Fruit fly (Drosophila melanogaster) whole organism, embryonic: ENCODE measurements around the gene Acn.

Source experiments
- Asciz ChIP-seq: fragments of 200-800 bp; sonication (Bioruptor generic); optimal IDR thresholded peaks from 2 replicates; lab custom pipeline; 2017; ENCODE audit warnings: missing biosample characterization, mild to moderate bottlenecking, missing genetic modification characterization, missing genetic modification reagents
- Atf3 ChIP-seq: fragments of 200-800 bp; sonication (Bioruptor generic); optimal IDR thresholded peaks from 3 replicates; lab custom pipeline; 2016; ENCODE audit warnings: missing biosample characterization, missing genetic modification characterization
- Bgb ChIP-seq: fragments of 200-800 bp; sonication (Bioruptor generic); IDR thresholded peaks from 2 replicates; pipeline ENCODE4 v1.3.6; 2022; ENCODE audit warnings: missing biosample characterization, missing genetic modification characterization; ENCODE audit not compliant: partially characterized antibody
- CG10274 ChIP-seq: fragments of 200-800 bp; sonication (Bioruptor generic); optimal IDR thresholded peaks from 3 replicates; lab custom pipeline; 2017; ENCODE audit warnings: missing biosample characterization, mild to moderate bottlenecking, missing genetic modification characterization
- CG10431 ChIP-seq: fragments of 200-800 bp; sonication (Bioruptor generic); optimal IDR thresholded peaks from 3 replicates; lab custom pipeline; 2018; ENCODE audit warnings: missing biosample characterization, mild to moderate bottlenecking, missing genetic modification characterization
- CG10462 ChIP-seq: fragments of 200-800 bp; sonication (Bioruptor generic); optimal IDR thresholded peaks from 2 replicates; lab custom pipeline; 2016; ENCODE audit warnings: missing biosample characterization, missing genetic modification characterization
- CG11093 ChIP-seq: fragments of 200-800 bp; sonication (Bioruptor generic); IDR thresholded peaks from 3 replicates; pipeline ENCODE4 v1.3.6; 2022; ENCODE audit warnings: missing biosample characterization, missing genetic modification characterization
- CG13123 ChIP-seq: fragments of 200-800 bp; sonication (Bioruptor generic); optimal IDR thresholded peaks from 2 replicates; lab custom pipeline; 2016; ENCODE audit warnings: missing biosample characterization, missing genetic modification characterization
- CG13287 ChIP-seq: fragments of 200-800 bp; sonication (Bioruptor generic); IDR thresholded peaks from 2 replicates; pipeline ENCODE4 v1.3.6; 2022; ENCODE audit warnings: missing biosample characterization, missing genetic modification characterization; ENCODE audit not compliant: partially characterized antibody
- CG14441 ChIP-seq: fragments of 200-800 bp; sonication (Bioruptor generic); IDR thresholded peaks from 2 replicates; pipeline ENCODE4 v1.3.6; 2022; ENCODE audit warnings: missing biosample characterization, missing genetic modification characterization
- CG14710 ChIP-seq: fragments of 200-800 bp; sonication (Bioruptor generic); optimal IDR thresholded peaks from 3 replicates; lab custom pipeline; 2019; ENCODE audit warnings: missing biosample characterization, mild to moderate bottlenecking, missing genetic modification characterization, moderate library complexity
- CG1602 ChIP-seq: fragments of 200-800 bp; sonication (Bioruptor generic); optimal IDR thresholded peaks from 3 replicates; lab custom pipeline; 2016; ENCODE audit warnings: missing biosample characterization, missing genetic modification characterization
- CG17829 ChIP-seq: fragments of 200-800 bp; optimal IDR thresholded peaks from 2 replicates; lab custom pipeline; 2019; ENCODE audit warnings: missing biosample characterization, mild to moderate bottlenecking, missing genetic modification characterization, moderate library complexity
- CG18599 ChIP-seq: fragments of 200-800 bp; sonication (Bioruptor generic); optimal IDR thresholded peaks from 3 replicates; lab custom pipeline; 2017; ENCODE audit warnings: missing biosample characterization, missing genetic modification characterization, mild to moderate bottlenecking, moderate library complexity, missing genetic modification reagents
- CG30431 ChIP-seq: fragments of 200-800 bp; sonication (Bioruptor generic); optimal IDR thresholded peaks from 2 replicates; lab custom pipeline; 2017; ENCODE audit warnings: missing biosample characterization, missing genetic modification characterization
- CG34224 ChIP-seq: fragments of 200-800 bp; sonication (Bioruptor generic); IDR thresholded peaks from 3 replicates; pipeline ENCODE4 v1.3.6; 2022; ENCODE audit warnings: missing biosample characterization, missing genetic modification characterization; ENCODE audit not compliant: partially characterized antibody
- CG4404 ChIP-seq: fragments of 200-800 bp; sonication (Bioruptor generic); IDR thresholded peaks from 2 replicates; pipeline ENCODE4 v1.3.6; 2022; ENCODE audit warnings: missing biosample characterization, missing genetic modification characterization
- CG4820 ChIP-seq: fragments of 200-800 bp; sonication (Bioruptor generic); optimal IDR thresholded peaks from 3 replicates; lab custom pipeline; 2016; ENCODE audit warnings: missing biosample characterization, missing genetic modification characterization
- CG6254 ChIP-seq: fragments of 200-800 bp; sonication (Bioruptor generic); optimal IDR thresholded peaks from 3 replicates; lab custom pipeline; 2017; ENCODE audit warnings: mild to moderate bottlenecking, missing biosample characterization, missing genetic modification reagents, missing genetic modification characterization
- CG6689 ChIP-seq: fragments of 200-800 bp; sonication (Bioruptor generic); IDR thresholded peaks from 2 replicates; pipeline ENCODE4 v1.3.6; 2022; ENCODE audit warnings: missing biosample characterization, missing genetic modification characterization
- CG7372 ChIP-seq: fragments of 200-800 bp; sonication (Bioruptor generic); IDR thresholded peaks from 2 replicates; pipeline ENCODE4 v1.3.6; 2022; ENCODE audit warnings: missing biosample characterization, missing genetic modification characterization
- CG8388 ChIP-seq: fragments of 200-800 bp; sonication (Bioruptor generic); optimal IDR thresholded peaks from 2 replicates; lab custom pipeline; 2019; ENCODE audit warnings: missing biosample characterization, mild to moderate bottlenecking, missing genetic modification characterization, moderate library complexity
- D19B ChIP-seq: fragments of 200-800 bp; sonication (Bioruptor generic); optimal IDR thresholded peaks from 2 replicates; lab custom pipeline; 2017; ENCODE audit warnings: missing biosample characterization, mild to moderate bottlenecking, missing genetic modification characterization
- Dbx ChIP-seq: fragments of 200-800 bp; sonication (Bioruptor generic); IDR thresholded peaks from 3 replicates; pipeline ENCODE4 v1.3.6; 2022; ENCODE audit warnings: missing biosample characterization, missing genetic modification characterization
- E2f2 ChIP-seq: fragments of 200-800 bp; sonication (Bioruptor generic); IDR thresholded peaks from 2 replicates; pipeline ENCODE4 v1.3.6; 2022; ENCODE audit warnings: missing biosample characterization, missing genetic modification characterization
- Ets97D ChIP-seq: fragments of 200-800 bp; sonication (Bioruptor generic); optimal IDR thresholded peaks from 3 replicates; lab custom pipeline; 2016; ENCODE audit warnings: missing biosample characterization, missing genetic modification characterization
- Fer3 ChIP-seq: fragments of 200-800 bp; sonication (Bioruptor generic); optimal IDR thresholded peaks from 2 replicates; lab custom pipeline; 2018; ENCODE audit warnings: missing biosample characterization, mild to moderate bottlenecking, missing genetic modification characterization, moderate library complexity
- Hand ChIP-seq: fragments of 200-800 bp; sonication (Bioruptor generic); optimal IDR thresholded peaks from 2 replicates; lab custom pipeline; 2017; ENCODE audit warnings: mild to moderate bottlenecking, missing biosample characterization, missing genetic modification reagents, missing genetic modification characterization
- Hr51 ChIP-seq, 2 experiments: fragments of 200-800 bp; sonication (Bioruptor generic); optimal IDR thresholded peaks; 2 replicates in 1 of 2; 3 replicates in 1 of 2; lab custom pipeline; 2016 to 2018; ENCODE audit warnings: missing biosample characterization in 2 of 2, missing genetic modification characterization in 2 of 2, mild to moderate bottlenecking in 1 of 2, moderate library complexity in 1 of 2
- MBD-R2 ChIP-seq: fragments of 200-800 bp; sonication (Bioruptor generic); IDR thresholded peaks from 2 replicates; pipeline ENCODE4 v1.3.6; 2022; ENCODE audit warnings: missing biosample characterization, missing genetic modification characterization
- MTF-1 ChIP-seq: fragments of 200-800 bp; sonication (Bioruptor generic); optimal IDR thresholded peaks from 2 replicates; lab custom pipeline; 2018; ENCODE audit warnings: missing biosample characterization, mild to moderate bottlenecking, missing genetic modification characterization, borderline replicate concordance
- Mrtf ChIP-seq: fragments of 200-800 bp; sonication (Bioruptor generic); IDR thresholded peaks from 3 replicates; pipeline ENCODE4 v1.3.6; 2022; ENCODE audit warnings: missing biosample characterization, missing genetic modification characterization
- Oaz ChIP-seq: fragments of 200-800 bp; sonication (Bioruptor generic); IDR thresholded peaks from 2 replicates; pipeline ENCODE4 v1.3.6; 2022; ENCODE audit warnings: missing biosample characterization, missing genetic modification characterization
- Optix ChIP-seq: fragments of 200-800 bp; sonication (Bioruptor generic); IDR thresholded peaks from 3 replicates; pipeline ENCODE4 v1.3.6; 2022; ENCODE audit warnings: missing biosample characterization, missing genetic modification characterization
- aop ChIP-seq: fragments of 200-800 bp; sonication (Bioruptor generic); IDR thresholded peaks from 2 replicates; pipeline ENCODE4 v1.3.6; 2022; ENCODE audit warnings: missing biosample characterization, missing genetic modification characterization
- chn ChIP-seq: fragments of 200-800 bp; sonication (Bioruptor generic); optimal IDR thresholded peaks from 2 replicates; lab custom pipeline; 2016; ENCODE audit warnings: missing biosample characterization, missing genetic modification characterization
- crp ChIP-seq, 2 experiments: fragments of 200-800 bp; sonication (Bioruptor generic); optimal IDR thresholded peaks; 2 replicates in 1 of 2; 3 replicates in 1 of 2; lab custom pipeline; 2017; ENCODE audit warnings: missing biosample characterization in 2 of 2, missing genetic modification characterization in 2 of 2, mild to moderate bottlenecking in 1 of 2, moderate library complexity in 1 of 2
- da ChIP-seq: fragments of 200-800 bp; sonication (Bioruptor generic); optimal IDR thresholded peaks from 2 replicates; lab custom pipeline; 2016; ENCODE audit warnings: missing biosample characterization, missing genetic modification characterization
- fd102C ChIP-seq: fragments of 200-800 bp; sonication (Bioruptor generic); optimal IDR thresholded peaks from 2 replicates; lab custom pipeline; 2018; ENCODE audit warnings: missing biosample characterization, mild to moderate bottlenecking, missing genetic modification characterization, moderate library complexity
- ham ChIP-seq: fragments of 200-800 bp; sonication (Bioruptor generic); IDR thresholded peaks from 2 replicates; pipeline ENCODE4 v1.3.6; 2022; ENCODE audit warnings: missing biosample characterization, missing genetic modification characterization
- hkb ChIP-seq, 2 experiments: fragments of 200-800 bp in 1 of 2; fragments of >200 bp in 1 of 2; sonication (Bioruptor generic) in 1 of 2; IDR thresholded peaks in 1 of 2; optimal IDR thresholded peaks in 1 of 2; 2 replicates each; pipeline versions ENCODE4 v1.3.6 to Lab custom; 2017 to 2022; ENCODE audit warnings: missing biosample characterization in 1 of 2, missing genetic modification characterization in 1 of 2
- oc ChIP-seq: fragments of 200-800 bp; sonication (Bioruptor generic); optimal IDR thresholded peaks from 2 replicates; lab custom pipeline; 2018; ENCODE audit warnings: missing biosample characterization, mild to moderate bottlenecking, missing genetic modification characterization, moderate library complexity
- pum ChIP-seq: fragments of 200-800 bp; sonication (Bioruptor generic); optimal IDR thresholded peaks from 2 replicates; lab custom pipeline; 2016; ENCODE audit warnings: missing biosample characterization, missing genetic modification characterization
- ro ChIP-seq: fragments of 200-800 bp; sonication (Bioruptor generic); IDR thresholded peaks from 2 replicates; pipeline ENCODE4 v1.3.6; 2022; ENCODE audit warnings: missing biosample characterization, missing genetic modification characterization
- schlank ChIP-seq: fragments of 200-800 bp; sonication (Bioruptor generic); optimal IDR thresholded peaks from 2 replicates; lab custom pipeline; 2018; ENCODE audit warnings: missing biosample characterization, mild to moderate bottlenecking, missing genetic modification characterization
- scrt ChIP-seq: fragments of 200-800 bp; sonication (Bioruptor generic); optimal IDR thresholded peaks from 2 replicates; lab custom pipeline; 2018; ENCODE audit warnings: missing biosample characterization, mild to moderate bottlenecking, missing genetic modification characterization, moderate library complexity

The Acn gene

dm6 chr2L:19010566-19010965 lies 34.6 kb upstream of the Acn start, which contains the start of gene robl37BC:
Gene robl37BC, plus strand, starts transcription at chr2L:19010866.
- no peak for TF ChIP-seq CG13287
- TF ChIP-seq schlank (tag; lab: Kevin White, UChicago) = no peak
- no peak for TF ChIP-seq Asciz (GFP tag; lab: Kevin White, UChicago)
- TF ChIP-seq ham (GFP tag; lab: Robert Waterston, UW) = no peak
- no peak for TF ChIP-seq CG14710 (tag; lab: Kevin White, UChicago)

- TF ChIP-seq CG30431 (peak; percentile 43), scrt (GFP tag; lab: Kevin White, UChicago) (peak; percentile 81), aop (GFP tag; lab: Robert Waterston, UW) (no peak), CG17829 (tag; lab: Kevin White, UChicago) (peak; percentile 67), CG10274 (GFP tag; lab: Kevin White, UChicago) (peak; percentile 45), chn (GFP tag; lab: Kevin White, UChicago) (peak; percentile 74), Optix (GFP tag; lab: Robert Waterston, UW) (peak; percentile 88), da (GFP tag; lab: Kevin White, UChicago) (no peak), CG4404 (GFP tag; lab: Robert Waterston, UW) (peak; percentile 76), Oaz (GFP tag; lab: Robert Waterston, UW) (peak; percentile 83), CG34224 (no peak), MTF-1 (GFP tag; lab: Kevin White, UChicago) (peak; percentile 33), CG14710 (tag; lab: Kevin White, UChicago) (peak; percentile 51), crp (GFP tag; optimal IDR thresholded peaks at IDR 0.05; lab: Kevin White, UChicago) (peak in 1 of 2 experiments; percentile 24), MBD-R2 (GFP tag; lab: Robert Waterston, UW) (peak; percentile 41; the same call in 1 of the 2 replicates), Ets97D (GFP tag; lab: Kevin White, UChicago) (peak; percentile 42), pum (GFP tag; lab: Kevin White, UChicago) (peak; percentile 74), CG7372 (GFP tag; lab: Robert Waterston, UW) (peak; percentile 79), CG18599 (GFP tag; lab: Kevin White, UChicago) (peak; percentile 96), Bgb (GFP tag; lab: Robert Waterston, UW) (peak; percentile 21; the same call in 1 of the 2 replicates), Fer3 (peak; percentile 82), CG6254 (GFP tag; lab: Kevin White, UChicago) (no peak), CG6689 (GFP tag; lab: Robert Waterston, UW) (peak; percentile 85), Hand (peak; percentile 88), Hr51 (GFP tag; optimal IDR thresholded peaks at IDR 0.05; lab: Kevin White, UChicago) (peak; percentile 81 to 85), CG8388 (GFP tag; lab: Kevin White, UChicago) (peak; percentile 59), Dbx (GFP tag; lab: Robert Waterston, UW) (peak; percentile 84), CG10462 (GFP tag; lab: Kevin White, UChicago) (peak; percentile 3), E2f2 (peak; percentile 55), Asciz (GFP tag; lab: Kevin White, UChicago) (peak; percentile 59), oc (peak; percentile 57), ro (GFP tag; lab: Robert Waterston, UW) (peak; percentile 60; the same call in 1 of the 2 replicates), D19B (GFP tag; lab: Kevin White, UChicago) (peak; percentile 97), Mrtf (peak; percentile 67), CG10431 (GFP tag; lab: Kevin White, UChicago) (no peak), CG11093 (GFP tag; lab: Robert Waterston, UW) (peak; percentile 84), Atf3 (peak; percentile 61), hkb (optimal IDR thresholded peaks at IDR 0.05; lab: Kevin White, UChicago) (no peak), hkb (GFP tag; IDR thresholded peaks at IDR 0.05; lab: Robert Waterston, UW) (peak; percentile 81), CG1602 (GFP tag; lab: Kevin White, UChicago) (peak; percentile 67), fd102C (GFP tag; lab: Kevin White, UChicago) (no peak), CG13123 (peak; percentile 29), CG4820 (GFP tag; lab: Kevin White, UChicago) (peak; percentile 68), CG14441 (GFP tag; lab: Robert Waterston, UW) (peak; percentile 82)
These were observed 33.1 kb upstream of the Acn start for dm6 chr2L:19011895-19012645.
